Fruit fly (Drosophila melanogaster): ENCODE measurements around the gene CG43725.

Gene CG43725

DNA sequence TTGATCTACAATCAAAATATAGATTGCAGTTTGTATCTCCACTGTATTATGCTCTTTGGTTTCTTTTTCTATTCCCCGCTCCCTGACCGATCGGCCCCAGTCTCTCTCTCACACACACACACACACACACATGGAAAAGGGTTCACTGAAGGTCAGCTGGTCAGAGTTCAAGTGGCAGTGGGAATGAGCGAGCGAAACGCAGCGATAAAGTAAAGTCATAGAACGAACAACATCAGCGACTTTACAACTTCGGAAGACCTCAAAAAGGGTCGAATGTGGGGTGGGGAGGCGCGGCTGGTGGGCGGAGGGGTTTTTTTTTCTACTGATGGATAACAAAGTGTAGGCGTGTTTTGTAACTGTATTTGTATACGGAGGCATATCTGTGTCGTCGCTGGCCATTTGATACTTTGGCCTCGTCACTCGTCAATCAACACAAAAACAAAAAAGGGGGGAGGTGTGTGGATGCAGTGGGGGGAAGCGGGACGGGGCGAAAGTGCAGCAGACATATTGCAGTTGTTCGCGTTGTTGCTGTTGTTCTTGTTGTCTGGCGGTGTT lies 17.1 kb upstream of the CG43725 start:
- TF ChIP-seq bab1 (GFP tag; optimal IDR thresholded peaks at IDR 0.05) = no peak
- no peak for TF ChIP-seq ovo (GFP tag; optimal IDR thresholded peaks at IDR 0.05)
- no peak for TF ChIP-seq Mnt (GFP tag; optimal IDR thresholded peaks at IDR 0.05)
- peak; percentile 59 for TF ChIP-seq CG12768 (GFP tag; optimal IDR thresholded peaks at IDR 0.05)
- TF ChIP-seq CG5204 (GFP tag; optimal IDR thresholded peaks at IDR 0.05) = no peak

dm6 chr2L:11059206-11059605 lies 16.1 kb upstream of the CG43725 start:
- TF ChIP-seq ovo (GFP tag; optimal IDR thresholded peaks at IDR 0.05) (no peak), CG14711 (tag; optimal IDR thresholded peaks at IDR 0.05) (no peak), CG1620 (GFP tag; optimal IDR thresholded peaks at IDR 0.05) (no peak), pad (GFP tag; optimal IDR thresholded peaks at IDR 0.05) (no peak), kay (GFP tag; ENCODE audit: borderline replicate concordance) (no peak), cnc (optimal IDR thresholded peaks at IDR 0.05) (no peak), tj (GFP tag; optimal IDR thresholded peaks at IDR 0.05) (no peak), Clk (GFP tag; optimal IDR thresholded peaks at IDR 0.05) (no peak), toe (GFP tag; optimal IDR thresholded peaks at IDR 0.05) (no peak), Mnt (GFP tag; optimal IDR thresholded peaks at IDR 0.05) (no peak), CG33017 (tag; optimal IDR thresholded peaks at IDR 0.05) (no peak), CG12768 (GFP tag; optimal IDR thresholded peaks at IDR 0.05) (no peak), CG7101 (tag; optimal IDR thresholded peaks at IDR 0.05) (no peak), CG5204 (GFP tag; optimal IDR thresholded peaks at IDR 0.05) (no peak), bab1 (GFP tag; optimal IDR thresholded peaks at IDR 0.05) (no peak), Hr96 (GFP tag; optimal IDR thresholded peaks at IDR 0.05) (no peak), CG11617 (GFP tag; optimal IDR thresholded peaks at IDR 0.05) (no peak)

DNA sequence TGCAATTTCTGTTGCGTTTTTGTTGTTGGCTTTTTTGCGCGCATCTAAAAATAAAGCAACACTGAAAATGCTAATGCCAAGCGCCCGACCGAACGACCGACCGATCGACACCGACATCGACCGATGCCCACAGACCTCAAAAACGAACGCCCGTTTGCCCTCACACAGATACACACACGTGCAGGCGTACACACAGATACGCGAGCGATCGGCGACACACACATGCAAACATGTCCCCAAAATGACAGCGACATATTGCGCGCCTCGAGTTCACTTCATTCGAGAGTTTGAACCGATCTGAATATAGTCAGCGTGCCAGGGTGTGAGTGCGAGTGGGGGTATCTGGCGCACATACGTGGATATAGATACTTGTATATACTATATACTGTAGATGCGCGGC lies 14.2 kb upstream of the CG43725 start:
- no peak for TF ChIP-seq kay (GFP tag; ENCODE audit: borderline replicate concordance)
- TF ChIP-seq tj (GFP tag; optimal IDR thresholded peaks at IDR 0.05) = no peak
- no peak for TF ChIP-seq CG7045 (GFP tag; optimal IDR thresholded peaks at IDR 0.05)
- no peak for TF ChIP-seq CG11617 (GFP tag; optimal IDR thresholded peaks at IDR 0.05)
- TF ChIP-seq Mnt (GFP tag; optimal IDR thresholded peaks at IDR 0.05) = no peak
- no peak for TF ChIP-seq Hr96 (GFP tag; optimal IDR thresholded peaks at IDR 0.05)
- TF ChIP-seq pad (GFP tag; optimal IDR thresholded peaks at IDR 0.05) = no peak
- no peak for TF ChIP-seq CG12768 (GFP tag; optimal IDR thresholded peaks at IDR 0.05)
- no peak for TF ChIP-seq CG7101 (tag; optimal IDR thresholded peaks at IDR 0.05)
- TF ChIP-seq cic (GFP tag; optimal IDR thresholded peaks at IDR 0.05) = no peak
- no peak for TF ChIP-seq CG5204 (GFP tag; optimal IDR thresholded peaks at IDR 0.05)
- no peak for TF ChIP-seq CG14711 (tag; optimal IDR thresholded peaks at IDR 0.05)
- no peak for TF ChIP-seq cnc (optimal IDR thresholded peaks at IDR 0.05)
- TF ChIP-seq toe (GFP tag; optimal IDR thresholded peaks at IDR 0.05) = no peak
- TF ChIP-seq CG33017 (tag; optimal IDR thresholded peaks at IDR 0.05) = no peak
- TF ChIP-seq ovo (GFP tag; optimal IDR thresholded peaks at IDR 0.05) = no peak
- no peak for TF ChIP-seq Clk (GFP tag; optimal IDR thresholded peaks at IDR 0.05)

DNA sequence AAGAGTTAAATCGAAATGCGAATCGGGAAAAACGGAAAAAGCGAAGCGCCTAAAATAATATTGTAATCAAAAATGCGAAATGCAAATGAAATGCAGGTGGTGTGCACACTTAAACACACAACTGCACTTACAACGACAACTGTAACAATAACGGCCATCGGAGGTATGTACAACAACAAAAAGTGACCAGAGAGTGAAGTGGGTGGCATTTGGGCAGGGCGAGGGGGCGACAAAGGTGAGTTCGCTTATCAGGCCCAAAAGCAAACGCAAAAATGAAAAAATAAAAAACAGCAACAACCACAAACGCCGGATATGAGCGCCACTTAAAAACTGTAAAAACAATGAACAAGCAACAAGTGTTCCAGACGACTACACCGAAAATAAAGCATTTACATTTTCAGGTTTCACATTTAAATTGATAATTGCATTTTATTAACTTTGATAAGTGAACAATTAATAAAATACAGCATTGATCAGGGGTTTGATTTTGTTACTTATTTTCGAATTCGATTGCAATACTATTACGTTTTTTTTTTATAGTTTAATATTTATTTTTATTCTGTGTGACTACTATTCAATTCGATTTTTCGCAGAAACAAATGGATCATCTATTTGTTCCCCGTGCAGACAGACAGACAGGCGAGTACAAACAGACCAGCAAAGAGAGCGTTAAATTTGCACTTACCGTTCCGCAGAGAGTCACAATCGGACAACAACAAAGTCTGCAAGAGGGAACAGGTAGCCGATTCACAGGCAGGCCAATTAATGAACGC lies 10.0 kb upstream of the CG43725 start:
- TF ChIP-seq tj (GFP tag; optimal IDR thresholded peaks at IDR 0.05) = peak; percentile 76
- TF ChIP-seq Crg-1 (GFP tag; optimal IDR thresholded peaks at IDR 0.05) = peak; percentile 35
- peak; percentile 52 for TF ChIP-seq Mnt (GFP tag; optimal IDR thresholded peaks at IDR 0.05)
- peak; percentile 72 for TF ChIP-seq CG12768 (GFP tag; optimal IDR thresholded peaks at IDR 0.05)
- no peak for TF ChIP-seq Clk (GFP tag; optimal IDR thresholded peaks at IDR 0.05)
- peak; percentile 53 for TF ChIP-seq CG1620 (GFP tag; optimal IDR thresholded peaks at IDR 0.05)
- peak; percentile 85 for TF ChIP-seq CG7101 (tag; optimal IDR thresholded peaks at IDR 0.05)
- TF ChIP-seq cic (GFP tag; optimal IDR thresholded peaks at IDR 0.05) = peak; percentile 68
- TF ChIP-seq kay (GFP tag; ENCODE audit: borderline replicate concordance) = peak; percentile 94
- peak; percentile 89 for TF ChIP-seq CG11617 (GFP tag; optimal IDR thresholded peaks at IDR 0.05)
- TF ChIP-seq pad (GFP tag; optimal IDR thresholded peaks at IDR 0.05) = peak; percentile 69
- TF ChIP-seq ovo (GFP tag; optimal IDR thresholded peaks at IDR 0.05) = peak; percentile 70
- TF ChIP-seq CG14711 (tag; optimal IDR thresholded peaks at IDR 0.05) = peak; percentile 82
- peak; percentile 2 for TF ChIP-seq Hr96 (GFP tag; optimal IDR thresholded peaks at IDR 0.05)
- TF ChIP-seq cnc (optimal IDR thresholded peaks at IDR 0.05) = peak in 1 of 2 experiments; percentile 18
- TF ChIP-seq CG33017 (tag; optimal IDR thresholded peaks at IDR 0.05) = peak; percentile 86
- TF ChIP-seq bab1 (GFP tag; optimal IDR thresholded peaks at IDR 0.05) = peak; percentile 91
- peak; percentile 58 for TF ChIP-seq CG7045 (GFP tag; optimal IDR thresholded peaks at IDR 0.05)
- TF ChIP-seq CG5204 (GFP tag; optimal IDR thresholded peaks at IDR 0.05) = peak; percentile 52
- peak; percentile 45 for TF ChIP-seq toe (GFP tag; optimal IDR thresholded peaks at IDR 0.05)

- TF ChIP-seq ovo (GFP tag; optimal IDR thresholded peaks at IDR 0.05) (peak; percentile 44), Crg-1 (GFP tag; optimal IDR thresholded peaks at IDR 0.05) (no peak), pad (GFP tag; optimal IDR thresholded peaks at IDR 0.05) (peak; percentile 71), toe (GFP tag; optimal IDR thresholded peaks at IDR 0.05) (no peak), CG14711 (tag; optimal IDR thresholded peaks at IDR 0.05) (peak; percentile 39), CG11617 (GFP tag; optimal IDR thresholded peaks at IDR 0.05) (no peak), CG12768 (GFP tag; optimal IDR thresholded peaks at IDR 0.05) (no peak), Hr96 (GFP tag; optimal IDR thresholded peaks at IDR 0.05) (peak; percentile 62), bab1 (GFP tag; optimal IDR thresholded peaks at IDR 0.05) (no peak), CG5204 (GFP tag; optimal IDR thresholded peaks at IDR 0.05) (peak; percentile 55), cnc (optimal IDR thresholded peaks at IDR 0.05) (peak in 1 of 2 experiments; percentile 46)
Observed at dm6 chr2L:11065932-11066823, 9.1 kb upstream of the CG43725 start.
